Worm (Caenorhabditis elegans) whole organism, mixed stage, embryonic: ENCODE data around the gene Y82E9BR.5.
A peak's percentile ranks its signal among the peaks of the same experiment; 100 is the strongest.

Experiments used
- M03D4.4 ChIP-seq: sonication (generic microtip); optimal IDR thresholded peaks from 2 replicates; lab custom pipeline; 2017; ENCODE audit warnings: mild to moderate bottlenecking, missing genetic modification characterization, missing compliant biosample characterization
- bed-3 ChIP-seq: fragments of 200-800 bp; sonication (Bioruptor generic); optimal IDR thresholded peaks from 3 replicates; lab custom pipeline; 2018; ENCODE audit warnings: mild to moderate bottlenecking, missing genetic modification characterization, moderate library complexity, missing compliant biosample characterization
- blmp-1 ChIP-seq: fragments of 150-350 bp; optimal IDR thresholded peaks from 2 replicates; lab custom pipeline; 2014; ENCODE audit warnings: missing biosample characterization, missing genetic modification characterization
- ceh-39 ChIP-seq: fragments of 150-350 bp; optimal IDR thresholded peaks from 2 replicates; lab custom pipeline; 2014; ENCODE audit warnings: missing biosample characterization, missing genetic modification characterization
- ceh-43 ChIP-seq: fragments of 200-800 bp; sonication (Bioruptor generic); optimal IDR thresholded peaks from 2 replicates; lab custom pipeline; 2018; ENCODE audit warnings: mild to moderate bottlenecking, missing genetic modification characterization, moderate library complexity, missing compliant biosample characterization
- ceh-83 ChIP-seq: fragments of 200-800 bp; sonication (Bioruptor generic); optimal IDR thresholded peaks from 2 replicates; lab custom pipeline; 2018; ENCODE audit warnings: mild to moderate bottlenecking, missing genetic modification characterization, missing compliant biosample characterization
- ces-1 ChIP-seq: fragments of 150-350 bp; optimal IDR thresholded peaks from 2 replicates; lab custom pipeline; 2014; ENCODE audit warnings: missing biosample characterization, missing genetic modification reagents, missing genetic modification characterization
- cnd-1 ChIP-seq: fragments of 200-800 bp; sonication (Bioruptor generic); optimal IDR thresholded peaks from 2 replicates; lab custom pipeline; 2018; ENCODE audit warnings: mild to moderate bottlenecking, missing genetic modification characterization, missing compliant biosample characterization
- drap-1 ChIP-seq: fragments of 200-800 bp; sonication (Bioruptor generic); optimal IDR thresholded peaks from 3 replicates; lab custom pipeline; 2018; ENCODE audit warnings: mild to moderate bottlenecking, missing genetic modification characterization, missing compliant biosample characterization
- elt-1 ChIP-seq: sonication (generic microtip); optimal IDR thresholded peaks from 2 replicates; lab custom pipeline; 2017; ENCODE audit warnings: missing genetic modification characterization, mild to moderate bottlenecking, missing compliant biosample characterization, antibody characterized with exemption, moderate library complexity, borderline replicate concordance; ENCODE audit not compliant: insufficient read depth
- elt-3 ChIP-seq: fragments of 150-350 bp; optimal IDR thresholded peaks from 2 replicates; lab custom pipeline; 2014; ENCODE audit warnings: missing biosample characterization, missing genetic modification characterization
- flh-1 ChIP-seq: fragments of 200-800 bp; sonication (Bioruptor generic); optimal IDR thresholded peaks from 2 replicates; lab custom pipeline; 2018; ENCODE audit warnings: mild to moderate bottlenecking, missing genetic modification characterization, moderate library complexity, missing compliant biosample characterization
- ham-2 ChIP-seq: fragments of 200-800 bp; sonication (Bioruptor generic); optimal IDR thresholded peaks from 2 replicates; lab custom pipeline; 2018; ENCODE audit warnings: mild to moderate bottlenecking, missing genetic modification characterization, missing compliant biosample characterization
- hlh-1 ChIP-seq: fragments of 150-350 bp; optimal IDR thresholded peaks from 2 replicates; lab custom pipeline; 2014; ENCODE audit warnings: missing biosample characterization, missing genetic modification reagents, missing genetic modification characterization
- lin-13 ChIP-seq: fragments of 150-350 bp; optimal IDR thresholded peaks from 2 replicates; lab custom pipeline; 2014; ENCODE audit warnings: missing biosample characterization, missing genetic modification characterization
- lin-32 ChIP-seq: fragments of 200-800 bp; sonication (Bioruptor generic); optimal IDR thresholded peaks from 2 replicates; lab custom pipeline; 2018; ENCODE audit warnings: mild to moderate bottlenecking, missing genetic modification characterization, missing compliant biosample characterization
- lsy-2 ChIP-seq: fragments of 150-350 bp; optimal IDR thresholded peaks from 2 replicates; lab custom pipeline; 2014; ENCODE audit warnings: missing biosample characterization, missing genetic modification characterization
- mab-5 ChIP-seq: fragments of 150-350 bp; optimal IDR thresholded peaks from 2 replicates; lab custom pipeline; 2014; ENCODE audit warnings: missing biosample characterization, missing genetic modification characterization
- mep-1 ChIP-seq: fragments of 150-350 bp; optimal IDR thresholded peaks from 2 replicates; lab custom pipeline; 2017; ENCODE audit warnings: missing biosample characterization, missing genetic modification reagents, missing genetic modification characterization, inconsistent platforms
- mls-2 ChIP-seq: sonication (generic microtip); optimal IDR thresholded peaks from 2 replicates; lab custom pipeline; 2016; ENCODE audit warnings: mild to moderate bottlenecking, missing genetic modification characterization, moderate library complexity, missing compliant biosample characterization
- nhr-12 ChIP-seq: fragments of 150-350 bp; optimal IDR thresholded peaks from 2 replicates; lab custom pipeline; 2014; ENCODE audit warnings: missing biosample characterization, missing genetic modification characterization
- nhr-2 ChIP-seq: fragments of 150-350 bp; optimal IDR thresholded peaks from 2 replicates; lab custom pipeline; 2014; ENCODE audit warnings: missing biosample characterization, missing genetic modification characterization
- nhr-237 ChIP-seq: fragments of 150-350 bp; optimal IDR thresholded peaks from 2 replicates; lab custom pipeline; 2014; ENCODE audit warnings: missing biosample characterization, missing genetic modification characterization
- nhr-28 ChIP-seq: fragments of 150-350 bp; optimal IDR thresholded peaks from 2 replicates; lab custom pipeline; 2014; ENCODE audit warnings: missing biosample characterization, missing genetic modification characterization
- nhr-76 ChIP-seq: sonication (generic microtip); optimal IDR thresholded peaks from 2 replicates; lab custom pipeline; 2017; ENCODE audit warnings: missing biosample characterization, missing genetic modification characterization
- pha-4 ChIP-seq: fragments of 150-350 bp; optimal IDR thresholded peaks from 2 replicates; lab custom pipeline; 2018; ENCODE audit warnings: missing biosample characterization, missing genetic modification reagents, missing genetic modification characterization
- sem-2 ChIP-seq: fragments of 200-800 bp; sonication (Bioruptor generic); optimal IDR thresholded peaks from 2 replicates; lab custom pipeline; 2018; ENCODE audit warnings: mild to moderate bottlenecking, missing genetic modification characterization, missing compliant biosample characterization
- snpc-4 ChIP-seq: fragments of 150-350 bp; optimal IDR thresholded peaks from 2 replicates; lab custom pipeline; 2014; ENCODE audit warnings: missing biosample characterization, missing genetic modification characterization
- sptf-1 ChIP-seq: sonication (generic microtip); optimal IDR thresholded peaks from 2 replicates; lab custom pipeline; 2017; ENCODE audit warnings: mild to moderate bottlenecking, missing genetic modification characterization, moderate library complexity, missing compliant biosample characterization
- tbx-8 ChIP-seq: fragments of 200-800 bp; sonication (Bioruptor generic); optimal IDR thresholded peaks from 2 replicates; lab custom pipeline; 2018; ENCODE audit warnings: mild to moderate bottlenecking, missing genetic modification characterization, moderate library complexity, missing compliant biosample characterization
- unc-120 ChIP-seq: sonication (generic microtip); optimal IDR thresholded peaks from 2 replicates; lab custom pipeline; 2017; ENCODE audit warnings: missing genetic modification characterization, missing compliant biosample characterization; ENCODE audit not compliant: poor library complexity, severe bottlenecking
- unc-39 ChIP-seq: fragments of 150-350 bp; optimal IDR thresholded peaks from 2 replicates; lab custom pipeline; 2014; ENCODE audit warnings: missing biosample characterization, missing genetic modification characterization
- unc-62 ChIP-seq: fragments of 150-350 bp; optimal IDR thresholded peaks from 2 replicates; lab custom pipeline; 2014; ENCODE audit warnings: missing biosample characterization, missing genetic modification reagents, missing genetic modification characterization
- zip-8 ChIP-seq: fragments of 150-350 bp; optimal IDR thresholded peaks from 2 replicates; lab custom pipeline; 2014; ENCODE audit warnings: missing biosample characterization, missing genetic modification characterization
- ztf-11 ChIP-seq: fragments of 150-350 bp; optimal IDR thresholded peaks from 2 replicates; lab custom pipeline; 2014; ENCODE audit warnings: missing biosample characterization, missing genetic modification characterization

The Y82E9BR.5 gene

ce11 chrIII:1419146-1419636, 35.0 kb downstream of the Y82E9BR.5 start, which contains the start of gene Y82E9BR.3:
Y82E9BR.3 (plus strand) TSS chrIII:1419196.
- TF ChIP-seq sptf-1 (tag; lab: Kevin White, UChicago): no peak
- TF ChIP-seq nhr-237: no peak
- no peak for TF ChIP-seq lin-32
- TF ChIP-seq bed-3 (GFP tag; lab: Kevin White, UChicago): no peak
- no peak for TF ChIP-seq elt-3 (tag; lab: Kevin White, UChicago)
- TF ChIP-seq ham-2 (GFP tag; lab: Kevin White, UChicago): no peak
- no peak for TF ChIP-seq unc-62 (GFP tag; lab: Kevin White, UChicago)
- no peak for TF ChIP-seq lin-13 (tag; lab: Kevin White, UChicago)
- TF ChIP-seq sem-2: no peak
- no peak for TF ChIP-seq ceh-83 (GFP tag; lab: Kevin White, UChicago)
- TF ChIP-seq hlh-1: no peak
- no peak for TF ChIP-seq mep-1 (tag; lab: Kevin White, UChicago)
- no peak for TF ChIP-seq ces-1
- no peak for TF ChIP-seq ceh-43 (GFP tag; lab: Kevin White, UChicago)
- TF ChIP-seq blmp-1 (tag; lab: Kevin White, UChicago): no peak
- no peak for TF ChIP-seq unc-39
- no peak for TF ChIP-seq ceh-39 (tag; lab: Kevin White, UChicago)
- TF ChIP-seq unc-120 (tag; lab: Kevin White, UChicago): no peak
- no peak for TF ChIP-seq nhr-28 (tag; lab: Kevin White, UChicago)
- TF ChIP-seq tbx-8: no peak

DNA sequence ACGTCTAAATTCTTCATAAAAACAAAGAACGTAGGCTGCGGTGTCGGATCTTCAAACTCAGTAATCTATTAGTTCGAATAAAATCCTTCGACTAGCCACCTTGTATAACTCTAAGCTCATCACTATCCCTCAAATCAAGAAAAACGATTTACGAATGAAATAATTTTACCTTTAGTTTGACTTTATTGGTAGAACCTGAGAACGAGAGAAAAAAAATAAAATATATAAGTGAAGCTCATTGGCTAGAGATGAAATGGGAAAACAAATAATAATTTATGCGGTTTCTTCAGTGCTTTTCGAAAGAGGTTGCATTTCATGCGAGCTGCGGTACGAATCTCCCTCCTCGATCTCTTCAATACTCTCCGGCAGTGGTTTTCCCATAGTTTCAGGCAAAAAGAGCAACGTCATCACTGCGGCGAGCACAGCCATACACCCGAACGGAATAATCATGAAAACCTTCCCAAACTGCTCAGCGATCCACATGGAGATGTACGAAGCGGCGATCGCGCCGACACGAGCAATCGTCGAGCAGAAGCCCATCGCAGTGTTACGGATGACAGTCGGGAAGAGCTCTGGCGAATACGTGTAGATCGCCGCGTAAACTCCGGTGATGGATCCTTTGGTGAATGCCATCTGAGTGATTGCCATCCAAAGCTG, 35.7 kb downstream of the Y82E9BR.5 start:
- TF ChIP-seq hlh-1: no peak
- no peak for TF ChIP-seq M03D4.4 (tag; lab: Kevin White, UChicago)
- TF ChIP-seq lsy-2 (tag; lab: Kevin White, UChicago): peak; percentile 12
- no peak for TF ChIP-seq ztf-11 (tag; lab: Kevin White, UChicago)

- TF ChIP-seq flh-1: no peak
- no peak for TF ChIP-seq snpc-4 (tag; lab: Kevin White, UChicago)
- no peak for TF ChIP-seq mls-2 (tag; lab: Kevin White, UChicago)
- TF ChIP-seq ceh-39 (tag; lab: Kevin White, UChicago): no peak
- no peak for TF ChIP-seq unc-39
- no peak for TF ChIP-seq nhr-76 (tag; lab: Kevin White, UChicago)
- no peak for TF ChIP-seq tbx-8
- TF ChIP-seq sptf-1 (tag; lab: Kevin White, UChicago): no peak
- no peak for TF ChIP-seq nhr-28 (tag; lab: Kevin White, UChicago)
- TF ChIP-seq nhr-237: no peak
- TF ChIP-seq zip-8: no peak
- no peak for TF ChIP-seq bed-3 (GFP tag; lab: Kevin White, UChicago)
- TF ChIP-seq lin-13 (tag; lab: Kevin White, UChicago): no peak
- TF ChIP-seq nhr-12 (tag; lab: Kevin White, UChicago): no peak
- no peak for TF ChIP-seq nhr-2 (tag; lab: Kevin White, UChicago)
- no peak for TF ChIP-seq pha-4
- no peak for TF ChIP-seq mep-1 (tag; lab: Kevin White, UChicago)
- TF ChIP-seq ces-1: no peak
- TF ChIP-seq ceh-83 (GFP tag; lab: Kevin White, UChicago): no peak
These were observed 37.3 kb downstream of the Y82E9BR.5 start for ce11 chrIII:1421436-1421835.

- TF ChIP-seq ceh-83 (GFP tag; lab: Kevin White, UChicago): peak; percentile 62
- TF ChIP-seq blmp-1 (tag; lab: Kevin White, UChicago): no peak
- no peak for TF ChIP-seq mab-5
- peak; percentile 36 for TF ChIP-seq cnd-1 (tag; lab: Kevin White, UChicago)
- TF ChIP-seq ceh-43 (GFP tag; lab: Kevin White, UChicago): peak; percentile 14
- no peak for TF ChIP-seq nhr-2 (tag; lab: Kevin White, UChicago)
- TF ChIP-seq ham-2 (GFP tag; lab: Kevin White, UChicago): peak; percentile 29
- TF ChIP-seq unc-62 (GFP tag; lab: Kevin White, UChicago): no peak
- peak; percentile 30 for TF ChIP-seq flh-1
- TF ChIP-seq bed-3 (GFP tag; lab: Kevin White, UChicago): peak; percentile 51
- TF ChIP-seq lin-13 (tag; lab: Kevin White, UChicago): peak; percentile 32
- TF ChIP-seq mls-2 (tag; lab: Kevin White, UChicago): peak; percentile 80
- no peak for TF ChIP-seq mep-1 (tag; lab: Kevin White, UChicago)
- TF ChIP-seq nhr-76 (tag; lab: Kevin White, UChicago): no peak
- no peak for TF ChIP-seq elt-1 (tag; lab: Kevin White, UChicago)
- TF ChIP-seq M03D4.4 (tag; lab: Kevin White, UChicago): peak; percentile 23
- no peak for TF ChIP-seq ztf-11 (tag; lab: Kevin White, UChicago)
- TF ChIP-seq unc-120 (tag; lab: Kevin White, UChicago): peak; percentile 20
- no peak for TF ChIP-seq nhr-12 (tag; lab: Kevin White, UChicago)
- TF ChIP-seq drap-1 (GFP tag; lab: Kevin White, UChicago): peak; percentile 74
- peak; percentile 85 for TF ChIP-seq sptf-1 (tag; lab: Kevin White, UChicago)
- no peak for TF ChIP-seq unc-39
- no peak for TF ChIP-seq nhr-237
- no peak for TF ChIP-seq pha-4
- TF ChIP-seq ceh-39 (tag; lab: Kevin White, UChicago): no peak
- peak; percentile 63 for TF ChIP-seq lsy-2 (tag; lab: Kevin White, UChicago)
- TF ChIP-seq sem-2: peak; percentile 46
- no peak for TF ChIP-seq snpc-4 (tag; lab: Kevin White, UChicago)
- TF ChIP-seq zip-8: no peak
- TF ChIP-seq lin-32: no peak
- TF ChIP-seq tbx-8: peak; percentile 20
- no peak for TF ChIP-seq hlh-1
- no peak for TF ChIP-seq elt-3 (tag; lab: Kevin White, UChicago)
- peak; percentile 7 for TF ChIP-seq ces-1
- TF ChIP-seq nhr-28 (tag; lab: Kevin White, UChicago): no peak
These were observed 40.1 kb downstream of the Y82E9BR.5 start for ce11 chrIII:1424305-1424704.
